Worm (Caenorhabditis elegans) whole organism, late embryonic: Measurements from ENCODE around the gene R166.2.

Source experiments
- C08G9.2 ChIP-seq: sonication (generic microtip); optimal IDR thresholded peaks from 2 replicates; lab custom pipeline; 2016; ENCODE audit warnings: mild to moderate bottlenecking, missing genetic modification characterization, moderate library complexity, missing compliant biosample characterization
- C38D4.7 ChIP-seq: fragments of 200-800 bp; sonication (Bioruptor generic); optimal IDR thresholded peaks from 2 replicates; lab custom pipeline; 2018; ENCODE audit warnings: mild to moderate bottlenecking, missing genetic modification characterization, moderate library complexity, missing compliant biosample characterization
- K09A11.1 ChIP-seq: sonication (generic microtip); optimal IDR thresholded peaks from 2 replicates; lab custom pipeline; 2017; ENCODE audit warnings: antibody characterized with exemption, mild to moderate bottlenecking, missing genetic modification characterization, missing compliant biosample characterization; ENCODE audit not compliant: insufficient read depth
- ama-1 ChIP-seq: fragments of 150-350 bp; optimal IDR thresholded peaks from 2 replicates; lab custom pipeline; 2014
- ceh-14 ChIP-seq: sonication (generic microtip); optimal IDR thresholded peaks from 2 replicates; lab custom pipeline; 2016; ENCODE audit warnings: missing genotype, missing genetic modification characterization, missing compliant biosample characterization
- ceh-2 ChIP-seq: sonication (generic microtip); optimal IDR thresholded peaks from 2 replicates; lab custom pipeline; 2016; ENCODE audit warnings: missing genotype, missing genetic modification characterization, missing compliant biosample characterization
- ceh-24 ChIP-seq: sonication (generic microtip); optimal IDR thresholded peaks from 2 replicates; lab custom pipeline; 2016; ENCODE audit warnings: mild to moderate bottlenecking, missing genetic modification characterization, missing compliant biosample characterization
- ceh-30 ChIP-seq: fragments of 150-350 bp; optimal IDR thresholded peaks from 2 replicates; lab custom pipeline; 2014; ENCODE audit warnings: missing biosample characterization, missing genetic modification characterization
- ceh-31 ChIP-seq: sonication (generic microtip); optimal IDR thresholded peaks from 2 replicates; lab custom pipeline; 2016; ENCODE audit warnings: missing genetic modification characterization, missing compliant biosample characterization
- ceh-34 ChIP-seq: sonication (generic microtip); optimal IDR thresholded peaks from 2 replicates; lab custom pipeline; 2016; ENCODE audit warnings: mild to moderate bottlenecking, missing genetic modification characterization, missing compliant biosample characterization
- ceh-45 ChIP-seq: fragments of 200-800 bp; sonication (Bioruptor generic); IDR thresholded peaks from 2 replicates; pipeline ENCODE4 v1.3.6; 2022; ENCODE audit warnings: missing genetic modification reagents, missing genetic modification characterization, missing compliant biosample characterization
- ceh-48 ChIP-seq: sonication (generic microtip); optimal IDR thresholded peaks from 2 replicates; lab custom pipeline; 2016; ENCODE audit warnings: missing genetic modification characterization, inconsistent platforms, missing compliant biosample characterization
- ceh-6 ChIP-seq: fragments of 200-800 bp; sonication (Bioruptor generic); optimal IDR thresholded peaks from 2 replicates; lab custom pipeline; 2018; ENCODE audit warnings: mild to moderate bottlenecking, missing genetic modification characterization, missing compliant biosample characterization
- ceh-9 ChIP-seq: sonication (generic microtip); optimal IDR thresholded peaks from 2 replicates; lab custom pipeline; 2016; ENCODE audit warnings: mild to moderate bottlenecking, missing genetic modification characterization, inconsistent platforms, missing compliant biosample characterization
- dve-1 ChIP-seq: sonication (generic microtip); optimal IDR thresholded peaks from 2 replicates; lab custom pipeline; 2017; ENCODE audit warnings: antibody characterized with exemption, mild to moderate bottlenecking, missing genetic modification characterization, missing compliant biosample characterization
- elt-4 ChIP-seq: sonication (generic microtip); optimal IDR thresholded peaks from 2 replicates; lab custom pipeline; 2016; ENCODE audit warnings: missing genetic modification characterization, missing compliant biosample characterization
- ets-4 ChIP-seq: sonication (generic microtip); optimal IDR thresholded peaks from 2 replicates; lab custom pipeline; 2016; ENCODE audit warnings: missing genetic modification characterization, missing compliant biosample characterization
- eyg-1 ChIP-seq: sonication (generic microtip); optimal IDR thresholded peaks from 2 replicates; lab custom pipeline; 2016; ENCODE audit warnings: missing genotype, missing genetic modification characterization, missing compliant biosample characterization
- fax-1 ChIP-seq: sonication (generic microtip); optimal IDR thresholded peaks from 2 replicates; lab custom pipeline; 2016; ENCODE audit warnings: missing genotype, missing genetic modification characterization, missing compliant biosample characterization
- fkh-10 ChIP-seq: fragments of 150-350 bp; optimal IDR thresholded peaks from 2 replicates; lab custom pipeline; 2014; ENCODE audit warnings: missing biosample characterization, missing genetic modification reagents, missing genetic modification characterization
- fkh-6 ChIP-seq: sonication (generic microtip); optimal IDR thresholded peaks from 2 replicates; lab custom pipeline; 2016; ENCODE audit warnings: missing genetic modification characterization, missing compliant biosample characterization
- gmeb-2 ChIP-seq: sonication (generic microtip); optimal IDR thresholded peaks from 2 replicates; lab custom pipeline; 2016; ENCODE audit warnings: missing genetic modification characterization, inconsistent platforms, missing compliant biosample characterization
- hlh-13 ChIP-seq: fragments of 200-800 bp; sonication (Bioruptor generic); optimal IDR thresholded peaks from 2 replicates; lab custom pipeline; 2018; ENCODE audit warnings: mild to moderate bottlenecking, missing genetic modification characterization, missing compliant biosample characterization
- hlh-15 ChIP-seq: sonication (generic microtip); optimal IDR thresholded peaks from 2 replicates; lab custom pipeline; 2016; ENCODE audit warnings: missing genetic modification characterization, missing compliant biosample characterization
- hlh-6 ChIP-seq: sonication (generic microtip); optimal IDR thresholded peaks from 2 replicates; lab custom pipeline; 2016; ENCODE audit warnings: missing genotype, missing genetic modification characterization, missing compliant biosample characterization
- hlh-8 ChIP-seq: sonication (generic microtip); optimal IDR thresholded peaks from 2 replicates; lab custom pipeline; 2016; ENCODE audit warnings: missing genotype, missing genetic modification characterization, missing compliant biosample characterization
- lin-11 ChIP-seq: fragments of 200-800 bp; sonication (Bioruptor generic); optimal IDR thresholded peaks from 2 replicates; lab custom pipeline; 2018; ENCODE audit warnings: mild to moderate bottlenecking, missing genetic modification characterization, missing compliant biosample characterization
- madf-2 ChIP-seq: sonication (generic microtip); optimal IDR thresholded peaks from 2 replicates; lab custom pipeline; 2017; ENCODE audit warnings: missing genetic modification characterization, missing compliant biosample characterization
- mec-3 ChIP-seq: sonication (generic microtip); optimal IDR thresholded peaks from 2 replicates; lab custom pipeline; 2016; ENCODE audit warnings: borderline replicate concordance, missing genetic modification characterization, missing compliant biosample characterization
- nfya-1 ChIP-seq: sonication (generic microtip); optimal IDR thresholded peaks from 2 replicates; lab custom pipeline; 2017; ENCODE audit warnings: missing genetic modification characterization, mild to moderate bottlenecking, missing compliant biosample characterization, antibody characterized with exemption, moderate library complexity
- nhr-11 ChIP-seq: fragments of 150-350 bp; optimal IDR thresholded peaks from 2 replicates; lab custom pipeline; 2014; ENCODE audit warnings: missing biosample characterization, missing genetic modification characterization
- nhr-232 ChIP-seq: sonication (generic microtip); optimal IDR thresholded peaks from 2 replicates; lab custom pipeline; 2016; ENCODE audit warnings: missing genetic modification characterization, missing compliant biosample characterization
- pat-9 ChIP-seq: fragments of 200-800 bp; sonication (Bioruptor generic); optimal IDR thresholded peaks from 2 replicates; lab custom pipeline; 2018; ENCODE audit warnings: mild to moderate bottlenecking, missing genetic modification characterization, moderate library complexity, missing compliant biosample characterization
- pax-1 ChIP-seq: fragments of 150-350 bp; optimal IDR thresholded peaks from 2 replicates; lab custom pipeline; 2014; ENCODE audit warnings: missing biosample characterization, missing genetic modification characterization
- pha-2 ChIP-seq: sonication (generic microtip); optimal IDR thresholded peaks from 2 replicates; lab custom pipeline; 2017; ENCODE audit warnings: mild to moderate bottlenecking, missing genetic modification characterization, missing compliant biosample characterization
- pqm-1 ChIP-seq: sonication (generic microtip); optimal IDR thresholded peaks from 2 replicates; lab custom pipeline; 2016; ENCODE audit warnings: missing genetic modification characterization, missing compliant biosample characterization
- pros-1 ChIP-seq: fragments of 150-350 bp; optimal IDR thresholded peaks from 2 replicates; lab custom pipeline; 2014; ENCODE audit warnings: missing biosample characterization, missing genetic modification reagents, missing genetic modification characterization
- ref-2 ChIP-seq: sonication (generic microtip); optimal IDR thresholded peaks from 2 replicates; lab custom pipeline; 2016; ENCODE audit warnings: missing genetic modification characterization, missing compliant biosample characterization
- rnt-1 ChIP-seq: sonication (generic microtip); optimal IDR thresholded peaks from 2 replicates; lab custom pipeline; 2016; ENCODE audit warnings: missing genetic modification characterization, missing compliant biosample characterization
- tbx-2 ChIP-seq: sonication (generic microtip); optimal IDR thresholded peaks from 2 replicates; lab custom pipeline; 2016; ENCODE audit warnings: missing genetic modification characterization, missing compliant biosample characterization
- tbx-7 ChIP-seq: sonication (generic microtip); optimal IDR thresholded peaks from 2 replicates; lab custom pipeline; 2016; ENCODE audit warnings: missing genotype, missing genetic modification characterization, missing compliant biosample characterization
- ttx-3 ChIP-seq: sonication (generic microtip); optimal IDR thresholded peaks from 2 replicates; lab custom pipeline; 2016; ENCODE audit warnings: missing genetic modification reagents, missing genetic modification characterization, missing compliant biosample characterization
- unc-3 ChIP-seq, 2 experiments: fragments of 200-800 bp in 1 of 2; sonication (Bioruptor generic) in 1 of 2; sonication (generic microtip) in 1 of 2; conservative IDR thresholded peaks in 1 of 2; optimal IDR thresholded peaks in 1 of 2; 2 replicates each; pipeline versions ENCODE4 v1.3.6 to Lab custom; 2016 to 2022; ENCODE audit warnings: missing compliant biosample characterization in 2 of 2, missing genetic modification characterization in 2 of 2, missing genetic modification reagents in 1 of 2
- ztf-16 ChIP-seq: sonication (generic microtip); optimal IDR thresholded peaks from 2 replicates; lab custom pipeline; 2017; ENCODE audit warnings: missing genetic modification characterization, missing compliant biosample characterization

R166.2 gene

DNA sequence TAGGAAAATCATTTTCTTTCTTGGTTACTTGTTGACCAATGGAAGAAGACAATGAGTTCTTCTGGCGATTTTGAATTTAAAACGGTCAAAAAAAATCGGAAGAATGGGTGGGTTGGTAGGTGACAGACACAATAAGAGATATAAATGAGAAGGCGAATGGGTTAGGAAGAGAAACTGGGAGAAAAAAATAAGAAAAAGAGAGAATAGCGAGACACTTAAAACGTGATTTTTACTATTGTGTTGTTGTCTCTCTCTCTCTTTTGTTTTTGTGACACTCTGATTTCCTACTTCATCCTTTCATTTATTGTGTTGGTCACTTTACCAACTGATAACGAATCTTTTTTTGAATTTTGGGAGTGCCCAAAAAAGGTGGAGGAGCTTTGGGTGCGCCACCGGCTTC, 21.1 kb downstream of the R166.2 start:
- TF ChIP-seq dve-1 (tag; lab: Kevin White, UChicago) (no peak), unc-3 (GFP tag; conservative IDR thresholded peaks at IDR 0.05; lab: Robert Waterston, UW) (no peak), unc-3 (tag; optimal IDR thresholded peaks at IDR 0.05; lab: Kevin White, UChicago) (no peak), pqm-1 (tag; lab: Kevin White, UChicago) (no peak), nhr-232 (tag; lab: Kevin White, UChicago) (no peak), C08G9.2 (tag; lab: Kevin White, UChicago) (no peak), fax-1 (tag; lab: Kevin White, UChicago) (no peak), hlh-8 (tag; lab: Kevin White, UChicago) (no peak), hlh-6 (no peak), eyg-1 (no peak), madf-2 (tag; lab: Kevin White, UChicago) (no peak)

DNA sequence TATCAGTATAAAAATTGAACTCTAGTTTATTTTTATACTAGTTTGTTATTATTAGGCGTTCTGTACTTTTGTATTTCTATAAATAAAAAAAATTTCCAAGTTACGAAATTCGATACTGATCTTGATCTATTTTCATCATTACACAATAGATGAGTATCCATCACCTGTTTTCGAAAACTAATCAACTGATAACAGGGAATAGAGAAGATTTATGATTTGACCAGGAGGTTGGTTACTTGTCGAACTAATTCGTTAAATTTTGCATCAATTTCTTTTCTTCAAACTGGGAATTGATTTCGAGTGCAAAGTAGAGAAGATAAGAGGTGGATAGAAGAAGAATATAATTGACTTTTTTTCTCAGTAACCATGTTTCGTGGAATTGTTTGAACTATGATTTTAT, 22.0 kb downstream of the R166.2 start:
- TF ChIP-seq ceh-14 (tag; lab: Kevin White, UChicago) (no peak), tbx-2 (tag; lab: Kevin White, UChicago) (no peak), hlh-15 (tag; lab: Kevin White, UChicago) (no peak), ceh-30 (tag; lab: Kevin White, UChicago) (no peak), pax-1 (tag; lab: Kevin White, UChicago) (no peak)

DNA sequence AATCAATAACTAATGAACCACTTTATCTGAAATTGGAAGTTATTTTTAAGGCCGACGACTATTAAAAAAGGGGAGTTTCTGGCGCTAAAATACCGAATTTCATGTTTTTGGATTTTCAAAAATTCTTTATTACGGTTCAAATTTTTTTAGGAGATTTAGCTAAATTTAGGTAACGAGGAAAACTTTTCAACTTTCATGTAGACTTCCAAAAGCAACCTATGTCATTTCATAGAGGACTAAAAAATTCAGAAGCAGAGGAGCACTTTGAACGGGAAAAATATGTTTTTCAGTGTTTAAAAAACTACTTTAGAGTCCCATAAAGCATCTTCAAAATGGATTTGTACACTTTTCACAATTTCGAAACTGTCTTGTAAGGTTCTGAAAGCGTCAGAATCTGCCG, 24.1 kb downstream of the R166.2 start:
- TF ChIP-seq pros-1 (tag; lab: Kevin White, UChicago) (no peak), fkh-6 (no peak), ama-1 (lab: Kevin White, UChicago) (no peak), ceh-34 (tag; lab: Kevin White, UChicago) (no peak), ztf-16 (no peak), ceh-48 (tag; lab: Kevin White, UChicago) (no peak)

DNA sequence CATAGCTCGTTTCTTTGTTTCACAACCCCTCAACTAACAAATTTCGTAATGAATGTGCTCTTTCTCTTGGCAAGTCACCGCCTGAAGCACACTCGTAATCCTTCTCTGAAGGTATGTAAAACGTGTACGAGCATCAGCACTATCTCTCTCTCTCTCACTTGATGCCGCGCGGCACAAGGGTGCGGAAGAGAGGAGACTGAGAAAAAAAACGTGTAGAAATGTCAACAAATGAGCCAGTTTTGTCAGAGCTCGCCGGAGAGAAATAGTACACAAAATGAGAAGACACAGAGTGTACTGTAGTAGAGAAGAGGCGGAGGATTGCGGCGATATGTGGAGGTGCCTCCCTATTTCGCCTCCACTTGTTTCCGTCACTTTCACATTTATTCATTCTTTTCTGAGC, 27.2 kb downstream of the R166.2 start, which contains the start of gene F59B10.3:
Gene F59B10.3 (plus strand): TSS at position 301 of the 400 bp plus-strand sequence.
- TF ChIP-seq gmeb-2 (tag; lab: Kevin White, UChicago) (no peak), ceh-31 (tag; lab: Kevin White, UChicago) (no peak), tbx-7 (no peak), fkh-10 (GFP tag; lab: Kevin White, UChicago) (no peak), unc-3 (GFP tag; conservative IDR thresholded peaks at IDR 0.05; lab: Robert Waterston, UW) (no peak), unc-3 (tag; optimal IDR thresholded peaks at IDR 0.05; lab: Kevin White, UChicago) (no peak), pqm-1 (tag; lab: Kevin White, UChicago) (no peak), rnt-1 (tag; lab: Kevin White, UChicago) (no peak), ceh-24 (tag; lab: Kevin White, UChicago) (no peak), ceh-45 (GFP tag; lab: Robert Waterston, UW) (no peak), C38D4.7 (GFP tag; lab: Kevin White, UChicago) (no peak), ceh-2 (tag; lab: Kevin White, UChicago) (no peak), ztf-16 (no peak), ceh-14 (tag; lab: Kevin White, UChicago) (no peak), ref-2 (tag; lab: Kevin White, UChicago) (no peak), pha-2 (tag; lab: Kevin White, UChicago) (no peak)

DNA sequence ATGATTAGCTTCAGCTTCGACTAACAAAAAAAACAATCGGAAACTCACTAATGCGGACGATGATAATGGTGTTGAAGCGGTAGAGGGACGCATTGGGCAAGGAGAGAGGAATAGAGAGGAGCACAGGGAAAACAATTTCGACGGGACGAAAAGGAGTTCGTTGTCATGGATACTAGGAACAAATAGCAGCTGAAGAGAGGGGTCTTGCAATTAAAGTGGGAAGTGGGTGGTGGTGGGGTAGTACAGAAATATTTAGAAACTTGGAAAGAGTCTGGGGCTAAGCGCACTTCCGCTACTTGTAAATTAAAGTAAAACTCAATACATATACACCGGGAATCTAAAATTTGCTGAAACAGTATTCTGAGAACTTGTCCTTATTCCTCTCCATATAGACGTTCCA, 27.7 kb downstream of the R166.2 start, which contains the start of gene F59B10.2:
Gene F59B10.2 (minus strand): TSS at position 101 of the 400 bp plus-strand sequence.
- no peak for TF ChIP-seq mec-3 (tag; lab: Kevin White, UChicago)
- TF ChIP-seq ceh-34 (tag; lab: Kevin White, UChicago) = no peak
- TF ChIP-seq pat-9 (tag; lab: Kevin White, UChicago) = no peak
- no peak for TF ChIP-seq K09A11.1 (tag; lab: Kevin White, UChicago)
- TF ChIP-seq nhr-11 (tag; lab: Kevin White, UChicago) = no peak
- no peak for TF ChIP-seq pax-1 (tag; lab: Kevin White, UChicago)
- no peak for TF ChIP-seq ztf-16
- TF ChIP-seq unc-3 (GFP tag; conservative IDR thresholded peaks at IDR 0.05; lab: Robert Waterston, UW) = no peak
- TF ChIP-seq unc-3 (tag; optimal IDR thresholded peaks at IDR 0.05; lab: Kevin White, UChicago) = no peak
- TF ChIP-seq lin-11 (tag; lab: Kevin White, UChicago) = no peak
- no peak for TF ChIP-seq ceh-9 (tag; lab: Kevin White, UChicago)
- no peak for TF ChIP-seq ets-4 (tag; lab: Kevin White, UChicago)
- TF ChIP-seq nfya-1 (tag; lab: Kevin White, UChicago) = no peak
- no peak for TF ChIP-seq elt-4 (tag; lab: Kevin White, UChicago)
- no peak for TF ChIP-seq ttx-3 (tag; lab: Kevin White, UChicago)
- no peak for TF ChIP-seq C38D4.7 (GFP tag; lab: Kevin White, UChicago)
- TF ChIP-seq ceh-6 (GFP tag; lab: Kevin White, UChicago) = no peak
- no peak for TF ChIP-seq hlh-15 (tag; lab: Kevin White, UChicago)
- TF ChIP-seq ref-2 (tag; lab: Kevin White, UChicago) = no peak
- TF ChIP-seq hlh-13 = no peak
- TF ChIP-seq pros-1 (tag; lab: Kevin White, UChicago) = no peak
- TF ChIP-seq, all 69 proteins: peak for 0
